Fruit fly (Drosophila melanogaster) whole organism, embryonic: ENCODE data around the gene kin17.

Experiments
- CG10543 ChIP-seq: fragments of 200-800 bp; sonication (Bioruptor generic); optimal IDR thresholded peaks from 3 replicates; lab custom pipeline; 2017; ENCODE audit warnings: missing biosample characterization, mild to moderate bottlenecking, missing genetic modification characterization, moderate library complexity
- CG11695 ChIP-seq: fragments of 200-800 bp; sonication (Bioruptor generic); IDR thresholded peaks from 3 replicates; pipeline ENCODE4 v1.3.6; 2022; ENCODE audit warnings: missing biosample characterization, missing genetic modification characterization
- CG12104 ChIP-seq: fragments of 200-800 bp; sonication (Bioruptor generic); optimal IDR thresholded peaks from 3 replicates; lab custom pipeline; 2016; ENCODE audit warnings: missing biosample characterization, missing genetic modification characterization
- CG1233 ChIP-seq: fragments of 200-800 bp; sonication (Bioruptor generic); optimal IDR thresholded peaks from 4 replicates; lab custom pipeline; 2018; ENCODE audit warnings: missing biosample characterization, mild to moderate bottlenecking, missing genetic modification characterization
- CG14441 ChIP-seq: fragments of 200-800 bp; sonication (Bioruptor generic); IDR thresholded peaks from 2 replicates; pipeline ENCODE4 v1.3.6; 2022; ENCODE audit warnings: missing biosample characterization, missing genetic modification characterization
- CG14710 ChIP-seq: fragments of 200-800 bp; sonication (Bioruptor generic); optimal IDR thresholded peaks from 3 replicates; lab custom pipeline; 2019; ENCODE audit warnings: missing biosample characterization, mild to moderate bottlenecking, missing genetic modification characterization, moderate library complexity
- CG1602 ChIP-seq: fragments of 200-800 bp; sonication (Bioruptor generic); optimal IDR thresholded peaks from 3 replicates; lab custom pipeline; 2016; ENCODE audit warnings: missing biosample characterization, missing genetic modification characterization
- CG16863 ChIP-seq: fragments of 200-800 bp; sonication (Bioruptor generic); optimal IDR thresholded peaks from 3 replicates; lab custom pipeline; 2016; ENCODE audit warnings: missing biosample characterization, missing genetic modification characterization
- CG17328 ChIP-seq: fragments of 200-800 bp; sonication (Bioruptor generic); IDR thresholded peaks from 2 replicates; pipeline ENCODE4 v1.3.6; 2022; ENCODE audit warnings: missing biosample characterization, missing genetic modification characterization
- CG17568 ChIP-seq: fragments of 200-800 bp; sonication (Bioruptor generic); optimal IDR thresholded peaks from 2 replicates; lab custom pipeline; 2018; ENCODE audit warnings: missing biosample characterization, mild to moderate bottlenecking, missing genetic modification characterization, moderate library complexity
- CG18599 ChIP-seq: fragments of 200-800 bp; sonication (Bioruptor generic); optimal IDR thresholded peaks from 3 replicates; lab custom pipeline; 2017; ENCODE audit warnings: missing biosample characterization, missing genetic modification characterization, mild to moderate bottlenecking, moderate library complexity, missing genetic modification reagents
- CG31388 ChIP-seq: fragments of 200-800 bp; sonication (Bioruptor generic); optimal IDR thresholded peaks from 2 replicates; lab custom pipeline; 2016; ENCODE audit warnings: missing biosample characterization, missing genetic modification characterization
- CG33557 ChIP-seq: fragments of 200-800 bp; sonication (Bioruptor generic); optimal IDR thresholded peaks from 2 replicates; lab custom pipeline; 2019; ENCODE audit warnings: missing biosample characterization, mild to moderate bottlenecking, missing genetic modification characterization, moderate library complexity
- CG4424 ChIP-seq: fragments of 200-800 bp; sonication (Bioruptor generic); optimal IDR thresholded peaks from 3 replicates; lab custom pipeline; 2016; ENCODE audit warnings: missing biosample characterization, missing genetic modification characterization
- CG4854 ChIP-seq: fragments of 200-800 bp; sonication (Bioruptor generic); optimal IDR thresholded peaks from 2 replicates; lab custom pipeline; 2016; ENCODE audit warnings: missing biosample characterization, missing genetic modification characterization, inconsistent platforms
- CG5180 ChIP-seq: fragments of 200-800 bp; sonication (Bioruptor generic); optimal IDR thresholded peaks from 3 replicates; lab custom pipeline; 2017; ENCODE audit warnings: missing biosample characterization, missing genetic modification characterization, mild to moderate bottlenecking, moderate library complexity, missing genetic modification reagents
- CG6175 ChIP-seq: fragments of 200-800 bp; sonication (Bioruptor generic); IDR thresholded peaks from 3 replicates; pipeline ENCODE4 v1.3.6; 2022; ENCODE audit warnings: missing biosample characterization, missing genetic modification characterization
- CG6683 ChIP-seq: fragments of 200-800 bp; sonication (Bioruptor generic); optimal IDR thresholded peaks from 2 replicates; lab custom pipeline; 2017; ENCODE audit warnings: missing biosample characterization, mild to moderate bottlenecking, missing genetic modification characterization, missing genetic modification reagents
- CG6689 ChIP-seq: fragments of 200-800 bp; sonication (Bioruptor generic); IDR thresholded peaks from 2 replicates; pipeline ENCODE4 v1.3.6; 2022; ENCODE audit warnings: missing biosample characterization, missing genetic modification characterization
- CG7357 ChIP-seq: fragments of 200-800 bp; sonication (Bioruptor generic); IDR thresholded peaks from 3 replicates; pipeline ENCODE4 v1.3.6; 2022; ENCODE audit warnings: missing biosample characterization, missing genetic modification characterization
- CG7372 ChIP-seq: fragments of 200-800 bp; sonication (Bioruptor generic); IDR thresholded peaks from 2 replicates; pipeline ENCODE4 v1.3.6; 2022; ENCODE audit warnings: missing biosample characterization, missing genetic modification characterization
- CG7987 ChIP-seq: fragments of 200-800 bp; sonication (Bioruptor generic); optimal IDR thresholded peaks from 2 replicates; lab custom pipeline; 2018; ENCODE audit warnings: missing biosample characterization, mild to moderate bottlenecking, missing genetic modification characterization, moderate library complexity
- CG8290 ChIP-seq, 3 experiments: fragments of 200-800 bp; sonication (Bioruptor generic); optimal IDR thresholded peaks; 2 replicates each; lab custom pipeline; 2016 to 2019; ENCODE audit warnings: missing biosample characterization in 3 of 3, missing genetic modification characterization in 3 of 3, mild to moderate bottlenecking in 2 of 3, moderate library complexity in 1 of 3
- Drgx ChIP-seq: fragments of 200-800 bp; sonication (Bioruptor generic); IDR thresholded peaks from 2 replicates; pipeline ENCODE4 v1.3.6; 2022; ENCODE audit warnings: missing biosample characterization, missing genetic modification characterization
- Lim3 ChIP-seq: fragments of 200-800 bp; sonication (Bioruptor generic); IDR thresholded peaks from 2 replicates; pipeline ENCODE4 v1.3.6; 2022; ENCODE audit warnings: missing biosample characterization, missing genetic modification characterization
- Max ChIP-seq: fragments of 200-800 bp; sonication (Bioruptor generic); optimal IDR thresholded peaks from 2 replicates; lab custom pipeline; 2016; ENCODE audit warnings: missing biosample characterization, mild to moderate bottlenecking, missing genetic modification characterization
- NfI ChIP-seq: fragments of 200-800 bp; sonication (Bioruptor generic); optimal IDR thresholded peaks from 3 replicates; lab custom pipeline; 2018; ENCODE audit warnings: missing biosample characterization, mild to moderate bottlenecking, missing genetic modification characterization, moderate library complexity
- PHDP ChIP-seq: fragments of 200-800 bp; sonication (Bioruptor generic); optimal IDR thresholded peaks from 3 replicates; lab custom pipeline; 2018; ENCODE audit warnings: missing biosample characterization, mild to moderate bottlenecking, missing genetic modification characterization, moderate library complexity
- Sox102F ChIP-seq: fragments of 200-800 bp; sonication (Bioruptor generic); optimal IDR thresholded peaks from 2 replicates; lab custom pipeline; 2018; ENCODE audit warnings: missing biosample characterization, mild to moderate bottlenecking, missing genetic modification characterization, moderate library complexity
- Ssrp ChIP-seq: fragments of 200-800 bp; sonication (Bioruptor generic); optimal IDR thresholded peaks from 2 replicates; lab custom pipeline; 2018; ENCODE audit warnings: missing biosample characterization, mild to moderate bottlenecking, missing genetic modification characterization, moderate library complexity
- TFAM ChIP-seq: fragments of 200-800 bp; sonication (Bioruptor generic); optimal IDR thresholded peaks from 2 replicates; lab custom pipeline; 2017; ENCODE audit warnings: missing biosample characterization, missing genetic modification characterization, inconsistent platforms
- Xrp1 ChIP-seq: fragments of 200-800 bp; sonication (Bioruptor generic); IDR thresholded peaks from 2 replicates; pipeline ENCODE4 v1.3.6; 2022; ENCODE audit warnings: missing biosample characterization, missing genetic modification characterization
- ase ChIP-seq: fragments of 200-800 bp; sonication (Bioruptor generic); IDR thresholded peaks from 3 replicates; pipeline ENCODE4 v1.3.6; 2022; ENCODE audit warnings: missing biosample characterization, missing genetic modification characterization
- chn ChIP-seq: fragments of 200-800 bp; sonication (Bioruptor generic); optimal IDR thresholded peaks from 2 replicates; lab custom pipeline; 2016; ENCODE audit warnings: missing biosample characterization, missing genetic modification characterization
- ewg ChIP-seq: fragments of 200-800 bp; sonication (Bioruptor generic); optimal IDR thresholded peaks from 3 replicates; lab custom pipeline; 2017; ENCODE audit warnings: mild to moderate bottlenecking, missing biosample characterization, missing genetic modification reagents, missing genetic modification characterization
- gsb ChIP-seq: fragments of 200-800 bp; sonication (Bioruptor generic); IDR thresholded peaks from 2 replicates; pipeline ENCODE4 v1.3.6; 2022; ENCODE audit warnings: missing biosample characterization, missing genetic modification characterization
- kay ChIP-seq: fragments of 200-800 bp; sonication (Bioruptor generic); optimal IDR thresholded peaks from 2 replicates; lab custom pipeline; 2016; ENCODE audit warnings: missing biosample characterization, missing genetic modification characterization
- kni ChIP-seq: fragments of 200-800 bp; sonication (Bioruptor generic); optimal IDR thresholded peaks from 3 replicates; lab custom pipeline; 2017; ENCODE audit warnings: mild to moderate bottlenecking, missing biosample characterization, missing genetic modification reagents, missing genetic modification characterization
- mam ChIP-seq: fragments of 200-800 bp; sonication (Bioruptor generic); optimal IDR thresholded peaks from 3 replicates; lab custom pipeline; 2016; ENCODE audit warnings: missing biosample characterization, missing genetic modification characterization
- nerfin-1 ChIP-seq: fragments of 200-800 bp; sonication (Bioruptor generic); optimal IDR thresholded peaks from 3 replicates; lab custom pipeline; 2019; ENCODE audit warnings: missing biosample characterization, mild to moderate bottlenecking, missing genetic modification characterization, moderate library complexity
- nerfin-2 ChIP-seq: fragments of 200-800 bp; sonication (Bioruptor generic); IDR thresholded peaks from 2 replicates; pipeline ENCODE4 v1.3.6; 2022; ENCODE audit warnings: missing biosample characterization, missing genetic modification characterization; ENCODE audit not compliant: partially characterized antibody
- pita ChIP-seq: fragments of 200-800 bp; sonication (Bioruptor generic); optimal IDR thresholded peaks from 2 replicates; lab custom pipeline; 2017; ENCODE audit warnings: missing biosample characterization, mild to moderate bottlenecking, missing genetic modification characterization
- repo ChIP-seq: fragments of 200-800 bp; sonication (Bioruptor generic); optimal IDR thresholded peaks from 2 replicates; lab custom pipeline; 2016; ENCODE audit warnings: missing biosample characterization, missing genetic modification characterization
- sd ChIP-seq: fragments of 200-800 bp; sonication (Bioruptor generic); optimal IDR thresholded peaks from 3 replicates; lab custom pipeline; 2018; ENCODE audit warnings: missing biosample characterization, mild to moderate bottlenecking, missing genetic modification characterization, moderate library complexity
- slbo ChIP-seq: fragments of 200-800 bp; sonication (Bioruptor generic); IDR thresholded peaks from 2 replicates; pipeline ENCODE4 v1.3.6; 2022; ENCODE audit warnings: missing biosample characterization, missing genetic modification characterization
- stwl ChIP-seq: fragments of 200-800 bp; sonication (Bioruptor generic); optimal IDR thresholded peaks from 3 replicates; lab custom pipeline; 2018; ENCODE audit warnings: missing biosample characterization, mild to moderate bottlenecking, missing genetic modification characterization, moderate library complexity
- tio ChIP-seq: fragments of 200-800 bp; sonication (Bioruptor generic); optimal IDR thresholded peaks from 2 replicates; lab custom pipeline; 2017; ENCODE audit warnings: missing biosample characterization, missing genetic modification characterization, inconsistent platforms
- zf30C ChIP-seq: fragments of 200-800 bp; sonication (Bioruptor generic); optimal IDR thresholded peaks from 3 replicates; lab custom pipeline; 2018; ENCODE audit warnings: missing biosample characterization, mild to moderate bottlenecking, missing genetic modification characterization

Gene kin17

DNA sequence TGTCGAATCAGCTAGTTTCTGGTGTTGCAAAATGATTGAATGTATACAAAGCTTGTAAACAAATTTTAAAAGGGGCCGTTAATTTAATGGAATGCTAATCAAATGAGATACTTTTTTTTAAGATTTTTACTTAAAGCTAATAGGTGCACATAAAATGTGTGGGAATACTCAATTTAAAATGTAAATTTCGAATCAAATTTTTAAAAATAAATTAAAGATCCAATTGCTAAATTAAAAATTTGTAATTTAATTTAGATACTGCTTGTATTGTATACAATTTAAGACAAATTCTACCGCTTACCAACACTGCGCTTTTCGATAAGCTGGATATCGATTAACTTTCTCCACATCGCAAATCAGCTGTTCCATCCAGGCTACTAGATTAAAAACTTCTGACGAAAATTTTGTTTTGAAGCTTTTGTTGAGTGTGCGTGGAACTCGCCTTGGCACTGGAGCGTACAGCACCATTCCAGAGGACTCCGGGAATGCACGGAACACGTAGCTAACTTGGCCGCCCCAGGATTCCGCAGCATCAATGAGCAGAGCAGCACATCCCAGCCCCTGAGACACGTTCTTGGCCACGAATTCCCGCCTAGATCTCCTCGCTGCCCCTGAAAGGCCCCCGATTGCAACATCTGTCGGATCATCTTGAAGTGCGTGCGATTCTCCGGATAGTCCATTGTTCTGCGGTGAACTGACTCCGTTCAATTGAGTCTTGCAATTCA is 27.6 kb downstream of the kin17 start, which contains the start of the genes CG5498 and fbl (continued):
- TF ChIP-seq CG4424 (GFP tag; lab: Kevin White, UChicago) (peak; percentile 74), Xrp1 (GFP tag; lab: Robert Waterston, UW) (peak; percentile 54; the same call in 1 of the 2 replicates), CG1233 (GFP tag; lab: Kevin White, UChicago) (peak; percentile 17), stwl (tag; lab: Kevin White, UChicago) (peak; percentile 96), Lim3 (GFP tag; lab: Robert Waterston, UW) (no peak), pita (GFP tag; lab: Kevin White, UChicago) (no peak), CG7357 (GFP tag; lab: Robert Waterston, UW) (no peak), CG8290 (GFP tag; optimal IDR thresholded peaks at IDR 0.05; lab: Kevin White, UChicago) (peak; percentile 37), CG8290 (tag; optimal IDR thresholded peaks at IDR 0.05; lab: Kevin White, UChicago) (no peak), PHDP (tag; lab: Kevin White, UChicago) (peak; percentile 70), nerfin-1 (peak; percentile 32), Ssrp (peak; percentile 32), CG17568 (GFP tag; lab: Kevin White, UChicago) (no peak), CG14710 (tag; lab: Kevin White, UChicago) (peak; percentile 85), tio (GFP tag; lab: Kevin White, UChicago) (peak; percentile 53), CG12104 (GFP tag; lab: Kevin White, UChicago) (peak; percentile 66), CG16863 (GFP tag; lab: Kevin White, UChicago) (no peak), CG11695 (GFP tag; lab: Robert Waterston, UW) (peak; percentile 65; the same call in 2 of the 3 replicates), sd (tag; lab: Kevin White, UChicago) (peak; percentile 84), zf30C (GFP tag; lab: Kevin White, UChicago) (no peak), CG31388 (GFP tag; lab: Kevin White, UChicago) (peak; percentile 9), CG17328 (GFP tag; lab: Robert Waterston, UW) (no peak), kay (GFP tag; lab: Kevin White, UChicago) (peak; percentile 35), gsb (GFP tag; lab: Robert Waterston, UW) (no peak), chn (peak; percentile 46), ase (GFP tag; lab: Robert Waterston, UW) (no peak), Sox102F (GFP tag; lab: Kevin White, UChicago) (peak; percentile 64), CG1602 (GFP tag; lab: Kevin White, UChicago) (peak; percentile 64), kni (peak; percentile 32), nerfin-2 (GFP tag; lab: Robert Waterston, UW) (no peak), CG6689 (GFP tag; lab: Robert Waterston, UW) (peak; percentile 50), CG10543 (GFP tag; lab: Kevin White, UChicago) (peak; percentile 74), CG7987 (GFP tag; lab: Kevin White, UChicago) (no peak), CG7372 (0 out of 2 replicates have a peak, but pooled peaks have one; percentile 29), CG6175 (GFP tag; lab: Robert Waterston, UW) (no peak), NfI (peak; percentile 63), ewg (peak; percentile 29), TFAM (GFP tag; lab: Kevin White, UChicago) (no peak), CG4854 (peak; percentile 16), Max (GFP tag; lab: Kevin White, UChicago) (peak; percentile 77), CG5180 (GFP tag; lab: Kevin White, UChicago) (peak; percentile 7), CG6683 (GFP tag; lab: Kevin White, UChicago) (peak; percentile 42), Drgx (GFP tag; lab: Robert Waterston, UW) (peak; percentile 62), CG14441 (GFP tag; lab: Robert Waterston, UW) (no peak), mam (GFP tag; lab: Kevin White, UChicago) (peak; percentile 47), CG33557 (GFP tag; lab: Kevin White, UChicago) (peak; percentile 61), CG18599 (peak; percentile 77), repo (no peak), slbo (GFP tag; lab: Robert Waterston, UW) (peak; percentile 63; the same call in 1 of the 2 replicates)
